Worm (Caenorhabditis elegans) whole organism, mixed stage, embryonic: ENCODE results near the gene T01G6.1.
A peak's percentile ranks its signal among the peaks of the same experiment; 100 is the strongest.

Source experiments
- M03D4.4 ChIP-seq: sonication (generic microtip); optimal IDR thresholded peaks from 2 replicates; lab custom pipeline; 2017; ENCODE audit warnings: mild to moderate bottlenecking, missing genetic modification characterization, missing compliant biosample characterization
- bed-3 ChIP-seq: fragments of 200-800 bp; sonication (Bioruptor generic); optimal IDR thresholded peaks from 3 replicates; lab custom pipeline; 2018; ENCODE audit warnings: mild to moderate bottlenecking, missing genetic modification characterization, moderate library complexity, missing compliant biosample characterization
- blmp-1 ChIP-seq: fragments of 150-350 bp; optimal IDR thresholded peaks from 2 replicates; lab custom pipeline; 2014; ENCODE audit warnings: missing biosample characterization, missing genetic modification characterization
- ceh-39 ChIP-seq: fragments of 150-350 bp; optimal IDR thresholded peaks from 2 replicates; lab custom pipeline; 2014; ENCODE audit warnings: missing biosample characterization, missing genetic modification characterization
- ceh-43 ChIP-seq: fragments of 200-800 bp; sonication (Bioruptor generic); optimal IDR thresholded peaks from 2 replicates; lab custom pipeline; 2018; ENCODE audit warnings: mild to moderate bottlenecking, missing genetic modification characterization, moderate library complexity, missing compliant biosample characterization
- ceh-83 ChIP-seq: fragments of 200-800 bp; sonication (Bioruptor generic); optimal IDR thresholded peaks from 2 replicates; lab custom pipeline; 2018; ENCODE audit warnings: mild to moderate bottlenecking, missing genetic modification characterization, missing compliant biosample characterization
- ces-1 ChIP-seq: fragments of 150-350 bp; optimal IDR thresholded peaks from 2 replicates; lab custom pipeline; 2014; ENCODE audit warnings: missing biosample characterization, missing genetic modification reagents, missing genetic modification characterization
- cnd-1 ChIP-seq: fragments of 200-800 bp; sonication (Bioruptor generic); optimal IDR thresholded peaks from 2 replicates; lab custom pipeline; 2018; ENCODE audit warnings: mild to moderate bottlenecking, missing genetic modification characterization, missing compliant biosample characterization
- drap-1 ChIP-seq: fragments of 200-800 bp; sonication (Bioruptor generic); optimal IDR thresholded peaks from 3 replicates; lab custom pipeline; 2018; ENCODE audit warnings: mild to moderate bottlenecking, missing genetic modification characterization, missing compliant biosample characterization
- elt-1 ChIP-seq: sonication (generic microtip); optimal IDR thresholded peaks from 2 replicates; lab custom pipeline; 2017; ENCODE audit warnings: missing genetic modification characterization, mild to moderate bottlenecking, missing compliant biosample characterization, antibody characterized with exemption, moderate library complexity, borderline replicate concordance; ENCODE audit not compliant: insufficient read depth
- elt-3 ChIP-seq: fragments of 150-350 bp; optimal IDR thresholded peaks from 2 replicates; lab custom pipeline; 2014; ENCODE audit warnings: missing biosample characterization, missing genetic modification characterization
- flh-1 ChIP-seq: fragments of 200-800 bp; sonication (Bioruptor generic); optimal IDR thresholded peaks from 2 replicates; lab custom pipeline; 2018; ENCODE audit warnings: mild to moderate bottlenecking, missing genetic modification characterization, moderate library complexity, missing compliant biosample characterization
- ham-2 ChIP-seq: fragments of 200-800 bp; sonication (Bioruptor generic); optimal IDR thresholded peaks from 2 replicates; lab custom pipeline; 2018; ENCODE audit warnings: mild to moderate bottlenecking, missing genetic modification characterization, missing compliant biosample characterization
- hlh-1 ChIP-seq: fragments of 150-350 bp; optimal IDR thresholded peaks from 2 replicates; lab custom pipeline; 2014; ENCODE audit warnings: missing biosample characterization, missing genetic modification reagents, missing genetic modification characterization
- lin-13 ChIP-seq: fragments of 150-350 bp; optimal IDR thresholded peaks from 2 replicates; lab custom pipeline; 2014; ENCODE audit warnings: missing biosample characterization, missing genetic modification characterization
- lsy-2 ChIP-seq: fragments of 150-350 bp; optimal IDR thresholded peaks from 2 replicates; lab custom pipeline; 2014; ENCODE audit warnings: missing biosample characterization, missing genetic modification characterization
- mab-5 ChIP-seq: fragments of 150-350 bp; optimal IDR thresholded peaks from 2 replicates; lab custom pipeline; 2014; ENCODE audit warnings: missing biosample characterization, missing genetic modification characterization
- mep-1 ChIP-seq: fragments of 150-350 bp; optimal IDR thresholded peaks from 2 replicates; lab custom pipeline; 2017; ENCODE audit warnings: missing biosample characterization, missing genetic modification reagents, missing genetic modification characterization, inconsistent platforms
- nhr-12 ChIP-seq: fragments of 150-350 bp; optimal IDR thresholded peaks from 2 replicates; lab custom pipeline; 2014; ENCODE audit warnings: missing biosample characterization, missing genetic modification characterization
- nhr-2 ChIP-seq: fragments of 150-350 bp; optimal IDR thresholded peaks from 2 replicates; lab custom pipeline; 2014; ENCODE audit warnings: missing biosample characterization, missing genetic modification characterization
- nhr-237 ChIP-seq: fragments of 150-350 bp; optimal IDR thresholded peaks from 2 replicates; lab custom pipeline; 2014; ENCODE audit warnings: missing biosample characterization, missing genetic modification characterization
- nhr-28 ChIP-seq: fragments of 150-350 bp; optimal IDR thresholded peaks from 2 replicates; lab custom pipeline; 2014; ENCODE audit warnings: missing biosample characterization, missing genetic modification characterization
- pha-4 ChIP-seq: fragments of 150-350 bp; optimal IDR thresholded peaks from 2 replicates; lab custom pipeline; 2018; ENCODE audit warnings: missing biosample characterization, missing genetic modification reagents, missing genetic modification characterization
- sem-2 ChIP-seq: fragments of 200-800 bp; sonication (Bioruptor generic); optimal IDR thresholded peaks from 2 replicates; lab custom pipeline; 2018; ENCODE audit warnings: mild to moderate bottlenecking, missing genetic modification characterization, missing compliant biosample characterization
- snpc-4 ChIP-seq: fragments of 150-350 bp; optimal IDR thresholded peaks from 2 replicates; lab custom pipeline; 2014; ENCODE audit warnings: missing biosample characterization, missing genetic modification characterization
- sptf-1 ChIP-seq: sonication (generic microtip); optimal IDR thresholded peaks from 2 replicates; lab custom pipeline; 2017; ENCODE audit warnings: mild to moderate bottlenecking, missing genetic modification characterization, moderate library complexity, missing compliant biosample characterization
- tbx-8 ChIP-seq: fragments of 200-800 bp; sonication (Bioruptor generic); optimal IDR thresholded peaks from 2 replicates; lab custom pipeline; 2018; ENCODE audit warnings: mild to moderate bottlenecking, missing genetic modification characterization, moderate library complexity, missing compliant biosample characterization
- unc-120 ChIP-seq: sonication (generic microtip); optimal IDR thresholded peaks from 2 replicates; lab custom pipeline; 2017; ENCODE audit warnings: missing genetic modification characterization, missing compliant biosample characterization; ENCODE audit not compliant: poor library complexity, severe bottlenecking
- unc-62 ChIP-seq: fragments of 150-350 bp; optimal IDR thresholded peaks from 2 replicates; lab custom pipeline; 2014; ENCODE audit warnings: missing biosample characterization, missing genetic modification reagents, missing genetic modification characterization
- zip-8 ChIP-seq: fragments of 150-350 bp; optimal IDR thresholded peaks from 2 replicates; lab custom pipeline; 2014; ENCODE audit warnings: missing biosample characterization, missing genetic modification characterization
- ztf-11 ChIP-seq: fragments of 150-350 bp; optimal IDR thresholded peaks from 2 replicates; lab custom pipeline; 2014; ENCODE audit warnings: missing biosample characterization, missing genetic modification characterization

T01G6.1 gene

ce11 chrV:534176-534575, 36.7 kb downstream of the T01G6.1 start, which contains the start of gene nhr-132:
Gene nhr-132, plus strand, starts transcription at chrV:534446.
- TF ChIP-seq flh-1 (GFP tag; lab: Kevin White, UChicago) (no peak), nhr-2 (tag; lab: Kevin White, UChicago) (no peak), nhr-237 (tag; lab: Kevin White, UChicago) (no peak), cnd-1 (no peak), elt-1 (peak; percentile 3)
- TF ChIP-seq, all 35 proteins: peak for 1

ce11 chrV:536571-536970, 39.1 kb downstream of the T01G6.1 start, which contains the start of gene C14C6.5:
Gene C14C6.5, plus strand, starts transcription at chrV:536628.
- TF ChIP-seq lin-13 (no peak), lsy-2 (tag; lab: Kevin White, UChicago) (no peak), hlh-1 (no peak), nhr-237 (tag; lab: Kevin White, UChicago) (no peak), unc-62 (GFP tag; lab: Kevin White, UChicago) (no peak), ztf-11 (no peak), elt-1 (no peak), mab-5 (no peak), ceh-83 (GFP tag; lab: Kevin White, UChicago) (no peak), ceh-43 (GFP tag; lab: Kevin White, UChicago) (no peak), unc-120 (tag; lab: Kevin White, UChicago) (no peak), tbx-8 (no peak)

ce11 chrV:539040-539510, 41.6 kb downstream of the T01G6.1 start, which contains the start of gene nhr-155:
Gene nhr-155, plus strand, starts transcription at chrV:539460.
- TF ChIP-seq elt-1 (peak; percentile 77), sem-2 (GFP tag; lab: Kevin White, UChicago) (no peak)

- no peak for TF ChIP-seq lin-13
- no peak for TF ChIP-seq drap-1 (GFP tag; lab: Kevin White, UChicago)
- TF ChIP-seq snpc-4 (tag; lab: Kevin White, UChicago), result no peak
- no peak for TF ChIP-seq unc-62 (GFP tag; lab: Kevin White, UChicago)
- no peak for TF ChIP-seq mep-1 (tag; lab: Kevin White, UChicago)
- no peak for TF ChIP-seq ham-2
- TF ChIP-seq ztf-11, result no peak
- TF ChIP-seq cnd-1, result no peak
- no peak for TF ChIP-seq nhr-12
- no peak for TF ChIP-seq sptf-1 (tag; lab: Kevin White, UChicago)
- no peak for TF ChIP-seq ces-1 (GFP tag; lab: Kevin White, UChicago)
- TF ChIP-seq nhr-237 (tag; lab: Kevin White, UChicago), result no peak
- TF ChIP-seq bed-3 (GFP tag; lab: Kevin White, UChicago), result no peak
- no peak for TF ChIP-seq lsy-2 (tag; lab: Kevin White, UChicago)
- TF ChIP-seq sem-2 (GFP tag; lab: Kevin White, UChicago), result no peak
- no peak for TF ChIP-seq ceh-39 (tag; lab: Kevin White, UChicago)
- no peak for TF ChIP-seq flh-1 (GFP tag; lab: Kevin White, UChicago)
- no peak for TF ChIP-seq elt-3
- TF ChIP-seq, all 35 proteins: peak for 0
Observed at ce11 chrV:541470-541869, 44.0 kb downstream of the T01G6.1 start.

- no peak for TF ChIP-seq pha-4
Observed at ce11 chrV:543169-543568, 45.7 kb downstream of the T01G6.1 start, which contains the start of gene C14C6.3. Gene C14C6.3, plus strand, starts transcription at chrV:543469.

ce11 chrV:547980-548379, 50.5 kb downstream of the T01G6.1 start, which contains the start of gene C14C6.6:
Gene C14C6.6, minus strand, starts transcription at chrV:548080.
- no peak for TF ChIP-seq ham-2
- TF ChIP-seq unc-120 (tag; lab: Kevin White, UChicago), result no peak
- no peak for TF ChIP-seq nhr-237 (tag; lab: Kevin White, UChicago)
- TF ChIP-seq ceh-83 (GFP tag; lab: Kevin White, UChicago), result no peak
- no peak for TF ChIP-seq lsy-2 (tag; lab: Kevin White, UChicago)
- no peak for TF ChIP-seq zip-8 (tag; lab: Kevin White, UChicago)
- TF ChIP-seq flh-1 (GFP tag; lab: Kevin White, UChicago), result no peak
- TF ChIP-seq drap-1 (GFP tag; lab: Kevin White, UChicago), result no peak
- TF ChIP-seq ceh-43 (GFP tag; lab: Kevin White, UChicago), result no peak
- TF ChIP-seq unc-62 (GFP tag; lab: Kevin White, UChicago), result no peak
- no peak for TF ChIP-seq M03D4.4 (tag; lab: Kevin White, UChicago)
- TF ChIP-seq blmp-1, result no peak
- no peak for TF ChIP-seq nhr-28 (tag; lab: Kevin White, UChicago)
- TF ChIP-seq ceh-39 (tag; lab: Kevin White, UChicago), result no peak
